Worm (Caenorhabditis elegans) whole organism, late embryonic: ENCODE measurements around the gene mtq-2.

Source experiments
- C08G9.2 ChIP-seq: sonication (generic microtip); optimal IDR thresholded peaks from 2 replicates; lab custom pipeline; 2016; ENCODE audit warnings: mild to moderate bottlenecking, missing genetic modification characterization, moderate library complexity, missing compliant biosample characterization
- C38D4.7 ChIP-seq: fragments of 200-800 bp; sonication (Bioruptor generic); optimal IDR thresholded peaks from 2 replicates; lab custom pipeline; 2018; ENCODE audit warnings: mild to moderate bottlenecking, missing genetic modification characterization, moderate library complexity, missing compliant biosample characterization
- F13H6.1 ChIP-seq: sonication (generic microtip); optimal IDR thresholded peaks from 2 replicates; lab custom pipeline; 2016; ENCODE audit warnings: missing genetic modification characterization, missing compliant biosample characterization
- K02D7.2 ChIP-seq: sonication (generic microtip); optimal IDR thresholded peaks from 2 replicates; lab custom pipeline; 2017; ENCODE audit warnings: mild to moderate bottlenecking, missing genetic modification characterization, missing compliant biosample characterization
- ahr-1 ChIP-seq: sonication (generic microtip); optimal IDR thresholded peaks from 2 replicates; lab custom pipeline; 2016; ENCODE audit warnings: missing genetic modification characterization, missing compliant biosample characterization
- ama-1 ChIP-seq: fragments of 150-350 bp; optimal IDR thresholded peaks from 2 replicates; lab custom pipeline; 2014
- ceh-14 ChIP-seq: sonication (generic microtip); optimal IDR thresholded peaks from 2 replicates; lab custom pipeline; 2016; ENCODE audit warnings: missing genotype, missing genetic modification characterization, missing compliant biosample characterization
- ceh-18 ChIP-seq: sonication (generic microtip); optimal IDR thresholded peaks from 2 replicates; lab custom pipeline; 2016; ENCODE audit warnings: missing genetic modification characterization, missing compliant biosample characterization
- ceh-30 ChIP-seq: fragments of 150-350 bp; optimal IDR thresholded peaks from 2 replicates; lab custom pipeline; 2014; ENCODE audit warnings: missing biosample characterization, missing genetic modification characterization
- ceh-31 ChIP-seq: sonication (generic microtip); optimal IDR thresholded peaks from 2 replicates; lab custom pipeline; 2016; ENCODE audit warnings: missing genetic modification characterization, missing compliant biosample characterization
- ceh-34 ChIP-seq: sonication (generic microtip); optimal IDR thresholded peaks from 2 replicates; lab custom pipeline; 2016; ENCODE audit warnings: mild to moderate bottlenecking, missing genetic modification characterization, missing compliant biosample characterization
- ceh-48 ChIP-seq: sonication (generic microtip); optimal IDR thresholded peaks from 2 replicates; lab custom pipeline; 2016; ENCODE audit warnings: missing genetic modification characterization, inconsistent platforms, missing compliant biosample characterization
- ceh-6 ChIP-seq: fragments of 200-800 bp; sonication (Bioruptor generic); optimal IDR thresholded peaks from 2 replicates; lab custom pipeline; 2018; ENCODE audit warnings: mild to moderate bottlenecking, missing genetic modification characterization, missing compliant biosample characterization
- ceh-9 ChIP-seq: sonication (generic microtip); optimal IDR thresholded peaks from 2 replicates; lab custom pipeline; 2016; ENCODE audit warnings: mild to moderate bottlenecking, missing genetic modification characterization, inconsistent platforms, missing compliant biosample characterization
- che-1 ChIP-seq: sonication (generic microtip); optimal IDR thresholded peaks from 2 replicates; lab custom pipeline; 2016; ENCODE audit warnings: mild to moderate bottlenecking, missing genetic modification characterization, missing compliant biosample characterization
- dve-1 ChIP-seq: sonication (generic microtip); optimal IDR thresholded peaks from 2 replicates; lab custom pipeline; 2017; ENCODE audit warnings: antibody characterized with exemption, mild to moderate bottlenecking, missing genetic modification characterization, missing compliant biosample characterization
- elt-2 ChIP-seq: sonication (generic microtip); optimal IDR thresholded peaks from 2 replicates; lab custom pipeline; 2016; ENCODE audit warnings: missing genetic modification reagents, missing genetic modification characterization, missing compliant biosample characterization
- ets-4 ChIP-seq: sonication (generic microtip); optimal IDR thresholded peaks from 2 replicates; lab custom pipeline; 2016; ENCODE audit warnings: missing genetic modification characterization, missing compliant biosample characterization
- eyg-1 ChIP-seq: sonication (generic microtip); optimal IDR thresholded peaks from 2 replicates; lab custom pipeline; 2016; ENCODE audit warnings: missing genotype, missing genetic modification characterization, missing compliant biosample characterization
- hlh-13 ChIP-seq: fragments of 200-800 bp; sonication (Bioruptor generic); optimal IDR thresholded peaks from 2 replicates; lab custom pipeline; 2018; ENCODE audit warnings: mild to moderate bottlenecking, missing genetic modification characterization, missing compliant biosample characterization
- hlh-30 ChIP-seq: sonication (generic microtip); optimal IDR thresholded peaks from 2 replicates; lab custom pipeline; 2017; ENCODE audit warnings: antibody characterized with exemption, missing genetic modification characterization, missing compliant biosample characterization; ENCODE audit not compliant: insufficient read depth
- hlh-6 ChIP-seq: sonication (generic microtip); optimal IDR thresholded peaks from 2 replicates; lab custom pipeline; 2016; ENCODE audit warnings: missing genotype, missing genetic modification characterization, missing compliant biosample characterization
- lim-6 ChIP-seq: sonication (generic microtip); optimal IDR thresholded peaks from 2 replicates; lab custom pipeline; 2016; ENCODE audit warnings: missing genetic modification characterization, missing compliant biosample characterization
- lin-11 ChIP-seq: fragments of 200-800 bp; sonication (Bioruptor generic); optimal IDR thresholded peaks from 2 replicates; lab custom pipeline; 2018; ENCODE audit warnings: mild to moderate bottlenecking, missing genetic modification characterization, missing compliant biosample characterization
- nfya-1 ChIP-seq: sonication (generic microtip); optimal IDR thresholded peaks from 2 replicates; lab custom pipeline; 2017; ENCODE audit warnings: missing genetic modification characterization, mild to moderate bottlenecking, missing compliant biosample characterization, antibody characterized with exemption, moderate library complexity
- odd-2 ChIP-seq: sonication (generic microtip); optimal IDR thresholded peaks from 2 replicates; lab custom pipeline; 2017; ENCODE audit warnings: antibody characterized with exemption, mild to moderate bottlenecking, missing genetic modification characterization, missing compliant biosample characterization
- pax-1 ChIP-seq: fragments of 150-350 bp; optimal IDR thresholded peaks from 2 replicates; lab custom pipeline; 2014; ENCODE audit warnings: missing biosample characterization, missing genetic modification characterization
- pha-4 ChIP-seq: fragments of 150-350 bp; optimal IDR thresholded peaks from 2 replicates; lab custom pipeline; 2018; ENCODE audit warnings: missing biosample characterization, missing genetic modification reagents, missing genetic modification characterization
- pros-1 ChIP-seq: fragments of 150-350 bp; optimal IDR thresholded peaks from 2 replicates; lab custom pipeline; 2014; ENCODE audit warnings: missing biosample characterization, missing genetic modification reagents, missing genetic modification characterization
- ref-2 ChIP-seq: sonication (generic microtip); optimal IDR thresholded peaks from 2 replicates; lab custom pipeline; 2016; ENCODE audit warnings: missing genetic modification characterization, missing compliant biosample characterization
- rnt-1 ChIP-seq: sonication (generic microtip); optimal IDR thresholded peaks from 2 replicates; lab custom pipeline; 2016; ENCODE audit warnings: missing genetic modification characterization, missing compliant biosample characterization
- sox-2 ChIP-seq: fragments of 200-800 bp; sonication (Bioruptor generic); IDR thresholded peaks from 2 replicates; pipeline ENCODE4 v1.3.6; 2022; ENCODE audit warnings: missing genetic modification reagents, missing genetic modification characterization, missing compliant biosample characterization
- syd-9 ChIP-seq: sonication (generic microtip); optimal IDR thresholded peaks from 2 replicates; lab custom pipeline; 2016; ENCODE audit warnings: mild to moderate bottlenecking, missing genetic modification characterization, moderate library complexity, missing compliant biosample characterization
- tbx-2 ChIP-seq: sonication (generic microtip); optimal IDR thresholded peaks from 2 replicates; lab custom pipeline; 2016; ENCODE audit warnings: missing genetic modification characterization, missing compliant biosample characterization
- ttx-3 ChIP-seq: sonication (generic microtip); optimal IDR thresholded peaks from 2 replicates; lab custom pipeline; 2016; ENCODE audit warnings: missing genetic modification reagents, missing genetic modification characterization, missing compliant biosample characterization
- unc-3 ChIP-seq, 2 experiments: fragments of 200-800 bp in 1 of 2; sonication (Bioruptor generic) in 1 of 2; sonication (generic microtip) in 1 of 2; conservative IDR thresholded peaks in 1 of 2; optimal IDR thresholded peaks in 1 of 2; 2 replicates each; pipeline versions ENCODE4 v1.3.6 to Lab custom; 2016 to 2022; ENCODE audit warnings: missing compliant biosample characterization in 2 of 2, missing genetic modification characterization in 2 of 2, missing genetic modification reagents in 1 of 2
- unc-42 ChIP-seq: sonication (generic microtip); optimal IDR thresholded peaks from 2 replicates; lab custom pipeline; 2016; ENCODE audit warnings: missing genotype, missing genetic modification characterization, missing compliant biosample characterization
- unc-55 ChIP-seq: sonication (generic microtip); optimal IDR thresholded peaks from 2 replicates; lab custom pipeline; 2017; ENCODE audit warnings: missing biosample characterization, missing genetic modification reagents, missing genetic modification characterization
- unc-86 ChIP-seq: sonication (generic microtip); optimal IDR thresholded peaks from 2 replicates; lab custom pipeline; 2016; ENCODE audit warnings: missing genetic modification characterization, missing compliant biosample characterization

mtq-2 gene

ce11 chrII:2223467-2223866 lies 34.2 kb upstream of the mtq-2 start, which contains the start of gene cbs-2:
TSS of gene cbs-2 (minus strand) at chrII:2223567.
- TF ChIP-seq ttx-3 (tag; lab: Kevin White, UChicago) (no peak), rnt-1 (tag; lab: Kevin White, UChicago) (no peak), lim-6 (no peak), unc-3 (GFP tag; conservative IDR thresholded peaks at IDR 0.05; lab: Robert Waterston, UW) (no peak), unc-3 (tag; optimal IDR thresholded peaks at IDR 0.05; lab: Kevin White, UChicago) (no peak), K02D7.2 (tag; lab: Kevin White, UChicago) (no peak), nfya-1 (no peak), unc-86 (no peak), ahr-1 (tag; lab: Kevin White, UChicago) (no peak), C08G9.2 (tag; lab: Kevin White, UChicago) (no peak), unc-55 (GFP tag; lab: Kevin White, UChicago) (no peak), unc-42 (no peak), F13H6.1 (tag; lab: Kevin White, UChicago) (no peak), C38D4.7 (GFP tag; lab: Kevin White, UChicago) (no peak), ets-4 (tag; lab: Kevin White, UChicago) (no peak), odd-2 (tag; lab: Kevin White, UChicago) (no peak), syd-9 (tag; lab: Kevin White, UChicago) (no peak), hlh-6 (tag; lab: Kevin White, UChicago) (no peak), ceh-6 (GFP tag; lab: Kevin White, UChicago) (no peak), hlh-13 (GFP tag; lab: Kevin White, UChicago) (no peak), ceh-9 (tag; lab: Kevin White, UChicago) (no peak)

ce11 chrII:2221196-2221896 lies 32.1 kb upstream of the mtq-2 start:
- TF ChIP-seq eyg-1 (tag; lab: Kevin White, UChicago) (no peak), ceh-30 (tag; lab: Kevin White, UChicago) (peak; percentile 100), pax-1 (no peak)
- TF ChIP-seq, all 69 proteins: peak for 1

- TF ChIP-seq dve-1 (tag; lab: Kevin White, UChicago): peak; percentile 32
- TF ChIP-seq nfya-1: peak; percentile 61
- peak; percentile 29 for TF ChIP-seq sox-2 (GFP tag; lab: Robert Waterston, UW)
- peak; percentile 56 for TF ChIP-seq tbx-2 (tag; lab: Kevin White, UChicago)
- no peak for TF ChIP-seq lin-11 (tag; lab: Kevin White, UChicago)
- TF ChIP-seq ceh-48 (tag; lab: Kevin White, UChicago): peak; percentile 85
- TF ChIP-seq unc-42: peak; percentile 58
- peak; percentile 61 for TF ChIP-seq ceh-31 (tag; lab: Kevin White, UChicago)
- peak; percentile 38 for TF ChIP-seq hlh-30
- TF ChIP-seq che-1 (tag; lab: Kevin White, UChicago): no peak
- TF ChIP-seq ama-1 (lab: Kevin White, UChicago): no peak
- peak; percentile 35 for TF ChIP-seq unc-55 (GFP tag; lab: Kevin White, UChicago)
- TF ChIP-seq ceh-34: peak; percentile 35
- TF ChIP-seq ref-2: peak; percentile 48
- no peak for TF ChIP-seq elt-2 (tag; lab: Kevin White, UChicago)
- TF ChIP-seq ceh-18 (tag; lab: Kevin White, UChicago): peak; percentile 20
- TF ChIP-seq pros-1 (tag; lab: Kevin White, UChicago): peak; percentile 16
- peak; percentile 2 for TF ChIP-seq C08G9.2 (tag; lab: Kevin White, UChicago)
- TF ChIP-seq rnt-1 (tag; lab: Kevin White, UChicago): peak; percentile 47
- TF ChIP-seq pha-4 (tag; lab: Kevin White, UChicago): no peak
- peak; percentile 28 for TF ChIP-seq syd-9 (tag; lab: Kevin White, UChicago)
- peak; percentile 24 for TF ChIP-seq ceh-14 (tag; lab: Kevin White, UChicago)
- TF ChIP-seq, all 69 proteins: peak for 17
Observed at ce11 chrII:2219880-2220279, 30.6 kb upstream of the mtq-2 start, which contains the start of gene Y59C2A.3. TSS of gene Y59C2A.3 (minus strand) at chrII:2219921.
